Fruit fly (Drosophila melanogaster) whole organism, pupa: ENCODE data around the gene Gcna.

ENCODE experiments used
- CG12605 ChIP-seq: fragments of 200-800 bp; sonication (Bioruptor generic); IDR thresholded peaks from 2 replicates; pipeline ENCODE4 v1.3.6; 2022; ENCODE audit warnings: missing biosample characterization, missing genetic modification characterization
- EcR ChIP-seq: fragments of 200-800 bp; sonication (Bioruptor generic); optimal IDR thresholded peaks from 3 replicates; lab custom pipeline; 2019; ENCODE audit warnings: missing biosample characterization, missing genetic modification characterization, mild to moderate bottlenecking, moderate library complexity, missing genetic modification reagents
- Ets98B ChIP-seq: fragments of 200-800 bp; sonication (Bioruptor generic); IDR thresholded peaks from 2 replicates; pipeline ENCODE4 v1.3.6; 2022; ENCODE audit warnings: missing biosample characterization, missing genetic modification characterization
- Pif1B ChIP-seq: fragments of 200-800 bp; sonication (Bioruptor generic); optimal IDR thresholded peaks from 3 replicates; lab custom pipeline; 2016; ENCODE audit warnings: missing biosample characterization, missing genetic modification characterization

DNA sequence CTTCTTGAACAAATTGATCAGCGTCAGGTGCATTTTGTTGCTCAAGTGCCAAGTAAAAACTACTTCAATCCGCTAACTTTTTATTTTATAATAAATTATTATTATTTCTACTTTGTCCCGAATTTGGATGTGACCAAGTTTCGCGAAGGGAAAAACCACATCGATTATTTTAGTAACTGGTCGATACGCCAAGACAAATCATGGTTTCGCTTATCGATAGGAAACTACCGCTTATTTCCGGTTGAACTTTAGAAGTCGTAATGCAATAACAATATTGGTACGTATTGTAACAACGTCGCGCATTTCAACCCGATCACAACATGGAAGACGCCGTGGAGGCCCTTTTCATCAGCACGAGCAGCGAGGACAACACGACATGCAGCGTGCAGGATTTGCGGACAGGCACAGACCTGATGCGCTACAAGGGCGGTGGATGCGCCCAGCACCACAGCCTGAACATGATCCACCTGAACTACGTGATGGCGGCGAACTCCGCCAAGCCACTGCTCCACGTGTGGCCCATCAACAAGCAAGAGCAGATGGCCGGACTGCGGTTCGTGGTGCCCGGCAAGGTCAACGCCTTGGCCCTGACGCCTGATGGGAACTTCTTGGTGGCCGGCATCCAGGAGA is 11.6 kb upstream of the Gcna start, which contains the start of the genes CG14817 and CG14805:
- TF ChIP-seq Ets98B (GFP tag; lab: Robert Waterston, UW), result peak; percentile 8; the same call in 1 of the 2 replicates
- peak; percentile 62 for TF ChIP-seq EcR (GFP tag; lab: Kevin White, UChicago)
- no peak for TF ChIP-seq CG12605 (GFP tag; lab: Robert Waterston, UW)
- TF ChIP-seq Pif1B, result no peak
